Worm (Caenorhabditis elegans) whole organism, L1 larva: ENCODE measurements around the gene pgam-5.

ENCODE experiments used
- C04F5.9 ChIP-seq: sonication (generic microtip); optimal IDR thresholded peaks from 2 replicates; lab custom pipeline; 2016; ENCODE audit warnings: missing genetic modification characterization, missing compliant biosample characterization
- C16A3.4 ChIP-seq: fragments of 150-350 bp; optimal IDR thresholded peaks from 2 replicates; lab custom pipeline; 2014; ENCODE audit warnings: missing biosample characterization, missing genetic modification characterization
- F16B12.6 ChIP-seq: fragments of 150-350 bp; optimal IDR thresholded peaks from 2 replicates; lab custom pipeline; 2014; ENCODE audit warnings: missing biosample characterization, missing genetic modification characterization
- alr-1 ChIP-seq: fragments of 200-800 bp; sonication (Bioruptor generic); optimal IDR thresholded peaks from 2 replicates; lab custom pipeline; 2018; ENCODE audit warnings: borderline replicate concordance, mild to moderate bottlenecking, missing genetic modification characterization, missing compliant biosample characterization
- aly-2 ChIP-seq: fragments of 150-350 bp; optimal IDR thresholded peaks from 2 replicates; lab custom pipeline; 2014; ENCODE audit warnings: missing biosample characterization, missing genetic modification characterization
- ama-1 ChIP-seq: fragments of 150-350 bp; optimal IDR thresholded peaks from 2 replicates; lab custom pipeline; 2014
- ceh-63 ChIP-seq: fragments of 200-800 bp; sonication (Bioruptor generic); optimal IDR thresholded peaks from 2 replicates; lab custom pipeline; 2018; ENCODE audit warnings: mild to moderate bottlenecking, missing genetic modification characterization, missing compliant biosample characterization
- ceh-8 ChIP-seq: fragments of 200-800 bp; sonication (Bioruptor generic); optimal IDR thresholded peaks from 2 replicates; lab custom pipeline; 2018; ENCODE audit warnings: mild to moderate bottlenecking, missing genetic modification characterization, moderate library complexity, missing compliant biosample characterization
- ceh-82 ChIP-seq, 3 experiments: fragments of 150-350 bp in 1 of 3; sonication (generic microtip) in 2 of 3; optimal IDR thresholded peaks; 2 replicates each; lab custom pipeline; 2014 to 2017; ENCODE audit warnings: missing biosample characterization in 3 of 3, missing genetic modification characterization in 3 of 3
- ceh-88 ChIP-seq: fragments of 200-800 bp; sonication (Bioruptor generic); IDR thresholded peaks from 2 replicates; pipeline ENCODE4 v1.3.6; 2022; ENCODE audit warnings: missing genetic modification characterization, missing compliant biosample characterization
- ces-1 ChIP-seq: fragments of 150-350 bp; optimal IDR thresholded peaks from 2 replicates; lab custom pipeline; 2014; ENCODE audit warnings: missing biosample characterization, missing genetic modification reagents, missing genetic modification characterization
- dpl-1 ChIP-seq, 3 experiments: fragments of 150-350 bp in 2 of 3; sonication (generic microtip) in 1 of 3; optimal IDR thresholded peaks; 2 replicates each; lab custom pipeline; 2014 to 2017; ENCODE audit warnings: missing biosample characterization in 3 of 3, missing genetic modification characterization in 3 of 3, missing genetic modification reagents in 3 of 3
- efl-1 ChIP-seq, 4 experiments: fragments of 150-350 bp; optimal IDR thresholded peaks in 3 of 4; peaks in 1 of 4; 1 replicate in 1 of 4; 2 replicates in 3 of 4; lab custom pipeline; 2014; ENCODE audit warnings: missing biosample characterization in 2 of 4, missing genetic modification characterization in 2 of 4, missing genetic modification reagents in 2 of 4
- efl-3 ChIP-seq: fragments of 200-800 bp; sonication (Bioruptor generic); optimal IDR thresholded peaks from 2 replicates; lab custom pipeline; 2018; ENCODE audit warnings: mild to moderate bottlenecking, missing genetic modification characterization, missing compliant biosample characterization
- egl-13 ChIP-seq: sonication (generic microtip); optimal IDR thresholded peaks from 2 replicates; lab custom pipeline; 2016; ENCODE audit warnings: missing genotype, missing genetic modification reagents, missing genetic modification characterization, missing compliant biosample characterization
- elt-2 ChIP-seq: sonication (generic microtip); optimal IDR thresholded peaks from 2 replicates; lab custom pipeline; 2016; ENCODE audit warnings: missing genetic modification characterization, mild to moderate bottlenecking, inconsistent platforms, missing compliant biosample characterization, missing genetic modification reagents
- ets-5 ChIP-seq: fragments of 200-800 bp; sonication (Bioruptor generic); IDR thresholded peaks from 2 replicates; pipeline ENCODE4 v1.3.6; 2022; ENCODE audit warnings: missing genetic modification characterization, missing compliant biosample characterization
- fkh-8 ChIP-seq: sonication (generic microtip); optimal IDR thresholded peaks from 2 replicates; lab custom pipeline; 2016; ENCODE audit warnings: mild to moderate bottlenecking, missing genetic modification characterization, missing compliant biosample characterization
- grh-1 ChIP-seq: fragments of 200-800 bp; sonication (Bioruptor generic); IDR thresholded peaks from 2 replicates; pipeline ENCODE4 v1.3.6; 2022; ENCODE audit warnings: missing genetic modification reagents, missing genetic modification characterization, missing compliant biosample characterization
- hlh-17 ChIP-seq: fragments of 200-800 bp; sonication (Bioruptor generic); optimal IDR thresholded peaks from 2 replicates; lab custom pipeline; 2018; ENCODE audit warnings: missing genetic modification characterization, mild to moderate bottlenecking, missing compliant biosample characterization, moderate library complexity, borderline replicate concordance
- hlh-4 ChIP-seq: sonication (generic microtip); optimal IDR thresholded peaks from 2 replicates; lab custom pipeline; 2016; ENCODE audit warnings: mild to moderate bottlenecking, missing genetic modification characterization, missing compliant biosample characterization
- isw-1 ChIP-seq: fragments of 200-800 bp; sonication (Bioruptor generic); IDR thresholded peaks from 2 replicates; pipeline ENCODE4 v1.3.6; 2022; ENCODE audit warnings: missing genetic modification characterization, missing compliant biosample characterization
- lin-35 ChIP-seq, 2 experiments: fragments of 150-350 bp; optimal IDR thresholded peaks; 2 replicates each; lab custom pipeline; 2014; ENCODE audit warnings: missing biosample characterization in 2 of 2, missing genetic modification characterization in 2 of 2, missing genetic modification reagents in 2 of 2
- lir-3 ChIP-seq: sonication (generic microtip); optimal IDR thresholded peaks from 2 replicates; lab custom pipeline; 2016; ENCODE audit warnings: mild to moderate bottlenecking, missing genetic modification characterization, moderate library complexity, missing compliant biosample characterization; ENCODE audit not compliant: poor library complexity
- nhr-12 ChIP-seq: sonication (generic microtip); optimal IDR thresholded peaks from 2 replicates; lab custom pipeline; 2017; ENCODE audit warnings: missing biosample characterization, missing genetic modification characterization
- nhr-20 ChIP-seq: sonication (generic microtip); optimal IDR thresholded peaks from 2 replicates; lab custom pipeline; 2016; ENCODE audit warnings: mild to moderate bottlenecking, missing genetic modification characterization, missing compliant biosample characterization
- nhr-47 ChIP-seq: sonication (generic microtip); optimal IDR thresholded peaks from 2 replicates; lab custom pipeline; 2016; ENCODE audit warnings: mild to moderate bottlenecking, missing genetic modification characterization, moderate library complexity, missing compliant biosample characterization
- nhr-76 ChIP-seq: sonication (generic microtip); optimal IDR thresholded peaks from 2 replicates; lab custom pipeline; 2017; ENCODE audit warnings: missing biosample characterization, missing genetic modification characterization
- nhr-77 ChIP-seq: fragments of 150-350 bp; optimal IDR thresholded peaks from 2 replicates; lab custom pipeline; 2014; ENCODE audit warnings: missing biosample characterization, missing genetic modification characterization
- nhr-85 ChIP-seq: sonication (generic microtip); peaks from one replicate; lab custom pipeline; 2016; ENCODE audit warnings: missing genetic modification characterization, inconsistent platforms, missing compliant biosample characterization
- pax-3 ChIP-seq: fragments of 200-800 bp; sonication (Bioruptor generic); optimal IDR thresholded peaks from 2 replicates; lab custom pipeline; 2018; ENCODE audit warnings: mild to moderate bottlenecking, missing genetic modification characterization, moderate library complexity, missing compliant biosample characterization
- pqm-1 ChIP-seq: sonication (generic microtip); optimal IDR thresholded peaks from 3 replicates; lab custom pipeline; 2017; ENCODE audit warnings: missing biosample characterization, missing genetic modification characterization
- snu-23 ChIP-seq: sonication (generic microtip); optimal IDR thresholded peaks from 2 replicates; lab custom pipeline; 2016; ENCODE audit warnings: missing genetic modification characterization, missing compliant biosample characterization
- sptf-1 ChIP-seq: fragments of 150-350 bp; optimal IDR thresholded peaks from 2 replicates; lab custom pipeline; 2014; ENCODE audit warnings: missing biosample characterization, missing genetic modification characterization
- sup-37 ChIP-seq: fragments of 200-800 bp; sonication (Bioruptor generic); optimal IDR thresholded peaks from 2 replicates; lab custom pipeline; 2018; ENCODE audit warnings: mild to moderate bottlenecking, missing genetic modification characterization, missing compliant biosample characterization
- swsn-7 ChIP-seq: sonication (generic microtip); optimal IDR thresholded peaks from 2 replicates; lab custom pipeline; 2016; ENCODE audit warnings: missing genetic modification characterization, missing compliant biosample characterization
- tlp-1 ChIP-seq: fragments of 150-350 bp; optimal IDR thresholded peaks from 2 replicates; lab custom pipeline; 2014; ENCODE audit warnings: missing biosample characterization, missing genetic modification characterization
- unc-130 ChIP-seq: fragments of 150-350 bp; optimal IDR thresholded peaks from 2 replicates; lab custom pipeline; 2017; ENCODE audit warnings: missing biosample characterization, missing genetic modification characterization, inconsistent platforms
- xbp-1 ChIP-seq: sonication (generic microtip); optimal IDR thresholded peaks from 2 replicates; lab custom pipeline; 2016; ENCODE audit warnings: missing genetic modification characterization, missing compliant biosample characterization

The pgam-5 gene

ce11 chrII:7598702-7599314 is at the start of gene pgam-5:
pgam-5 (minus strand) TSS chrII:7598752.
- TF ChIP-seq hlh-4 (tag; lab: Kevin White, UChicago) = no peak
- TF ChIP-seq ceh-88 (GFP tag; lab: Robert Waterston, UW) = no peak
- no peak for TF ChIP-seq ama-1 (lab: Kevin White, UChicago)
- TF ChIP-seq nhr-47 (tag; lab: Kevin White, UChicago) = no peak
- TF ChIP-seq ceh-82 (tag; optimal IDR thresholded peaks at IDR 0.05; lab: Kevin White, UChicago) = no peak
- no peak for TF ChIP-seq grh-1 (GFP tag; lab: Robert Waterston, UW)
- no peak for TF ChIP-seq sup-37
- no peak for TF ChIP-seq egl-13
- TF ChIP-seq nhr-85 (tag; lab: Kevin White, UChicago) = no peak
- TF ChIP-seq nhr-76 (tag; lab: Kevin White, UChicago) = no peak
- peak in 2 of 3 experiments; percentile 52 to 59 for TF ChIP-seq dpl-1 (GFP tag; optimal IDR thresholded peaks at IDR 0.05; lab: Kevin White, UChicago)
- TF ChIP-seq nhr-20 = no peak
- no peak for TF ChIP-seq ceh-8 (GFP tag; lab: Kevin White, UChicago)
- TF ChIP-seq elt-2 (tag; lab: Kevin White, UChicago) = no peak
- no peak for TF ChIP-seq hlh-17 (GFP tag; lab: Kevin White, UChicago)
- no peak for TF ChIP-seq pqm-1 (tag; lab: Kevin White, UChicago)
- TF ChIP-seq efl-1 (optimal IDR thresholded peaks at IDR 0.05; lab: Kevin White, UChicago) = peak in 1 of 2 experiments; percentile 7
- TF ChIP-seq efl-1 (GFP tag; optimal IDR thresholded peaks at IDR 0.05 in 1 of 2; lab: Kevin White, UChicago) = peak; percentile 47 to 95
- no peak for TF ChIP-seq ets-5
- TF ChIP-seq ces-1 (GFP tag; lab: Kevin White, UChicago) = no peak
- TF ChIP-seq F16B12.6 (tag; lab: Kevin White, UChicago) = peak; percentile 87
- no peak for TF ChIP-seq alr-1 (tag; lab: Kevin White, UChicago)
- no peak for TF ChIP-seq nhr-12
- TF ChIP-seq pax-3 (tag; lab: Kevin White, UChicago) = no peak
- TF ChIP-seq swsn-7 (tag; lab: Kevin White, UChicago) = no peak
- peak; percentile 11 to 55 for TF ChIP-seq lin-35 (GFP tag; optimal IDR thresholded peaks at IDR 0.05; lab: Kevin White, UChicago)
- no peak for TF ChIP-seq unc-130
- TF ChIP-seq tlp-1 = no peak
- TF ChIP-seq C16A3.4 (tag; lab: Kevin White, UChicago) = no peak
- peak; percentile 28 for TF ChIP-seq snu-23 (GFP tag; lab: Kevin White, UChicago)
- no peak for TF ChIP-seq efl-3 (GFP tag; lab: Kevin White, UChicago)
- no peak for TF ChIP-seq xbp-1 (tag; lab: Kevin White, UChicago)
- no peak for TF ChIP-seq lir-3 (tag; lab: Kevin White, UChicago)
- no peak for TF ChIP-seq sptf-1 (tag; lab: Kevin White, UChicago)
- TF ChIP-seq aly-2 (tag; lab: Kevin White, UChicago) = no peak
- TF ChIP-seq nhr-77 = no peak
- no peak for TF ChIP-seq fkh-8 (tag; lab: Kevin White, UChicago)
- no peak for TF ChIP-seq ceh-63 (GFP tag; lab: Kevin White, UChicago)

ce11 chrII:7643214-7643613 is 44.7 kb upstream of the pgam-5 start:
- TF ChIP-seq isw-1 (GFP tag; lab: Robert Waterston, UW) (no peak), ceh-88 (GFP tag; lab: Robert Waterston, UW) (no peak), C04F5.9 (tag; lab: Kevin White, UChicago) (no peak), efl-1 (optimal IDR thresholded peaks at IDR 0.05; lab: Kevin White, UChicago) (no peak), efl-1 (GFP tag; optimal IDR thresholded peaks at IDR 0.05 in 1 of 2; lab: Kevin White, UChicago) (peak in 1 of 2 experiments; percentile 64)
- TF ChIP-seq, all 84 proteins: peak for 1
